Fruit fly (Drosophila melanogaster) whole organism, wandering third instar larva: ENCODE data around the gene CG42661.
"Not testable (repeated sequence)": the region's sequence is repeated elsewhere in the genome, so short reads cannot be mapped to it uniquely, and the experiment has no call there.

Source experiments
- Abd-B ChIP-seq: fragments of >200 bp; optimal IDR thresholded peaks from 2 replicates; lab custom pipeline; 2017; ENCODE audit warnings: missing biosample characterization, missing genetic modification characterization
- CG32264 ChIP-seq: fragments of 200-800 bp; sonication (Bioruptor generic); optimal IDR thresholded peaks from 2 replicates; lab custom pipeline; 2016; ENCODE audit warnings: missing biosample characterization, missing genetic modification characterization
- CG9705 ChIP-seq: fragments of 200-800 bp; sonication (Bioruptor generic); optimal IDR thresholded peaks from 2 replicates; lab custom pipeline; 2018; ENCODE audit warnings: missing biosample characterization, mild to moderate bottlenecking, missing genetic modification characterization
- CrebA ChIP-seq: fragments of 200-800 bp; sonication (Bioruptor generic); optimal IDR thresholded peaks from 2 replicates; lab custom pipeline; 2016; ENCODE audit warnings: missing biosample characterization, mild to moderate bottlenecking, missing genetic modification characterization, borderline replicate concordance
- Dfd ChIP-seq: fragments of >200 bp; optimal IDR thresholded peaks from 2 replicates; lab custom pipeline; 2017; ENCODE audit warnings: missing biosample characterization, missing genetic modification characterization
- GATAd ChIP-seq: sonication (Bioruptor generic); optimal IDR thresholded peaks from 2 replicates; lab custom pipeline; 2016; ENCODE audit warnings: missing biosample characterization, missing genetic modification characterization
- HLH106 ChIP-seq: fragments of 200-800 bp; optimal IDR thresholded peaks from 3 replicates; lab custom pipeline; 2019; ENCODE audit warnings: missing biosample characterization, mild to moderate bottlenecking, missing genetic modification characterization, moderate library complexity
- Hnf4 ChIP-seq: fragments of 200-800 bp; sonication (Bioruptor generic); optimal IDR thresholded peaks from 2 replicates; lab custom pipeline; 2016; ENCODE audit warnings: missing biosample characterization, mild to moderate bottlenecking, missing genetic modification characterization
- Hr78 ChIP-seq: fragments of >200 bp; optimal IDR thresholded peaks from 2 replicates; lab custom pipeline; 2017; ENCODE audit warnings: missing biosample characterization, missing genetic modification characterization
- Hr83 ChIP-seq: fragments of 200-300 bp; sonication (Bioruptor generic); optimal IDR thresholded peaks from 2 replicates; lab custom pipeline; 2016; ENCODE audit warnings: missing biosample characterization, mild to moderate bottlenecking, missing genetic modification characterization, moderate library complexity; ENCODE audit not compliant: poor library complexity, severe bottlenecking
- Jra ChIP-seq: sonication (Bioruptor generic); optimal IDR thresholded peaks from 2 replicates; lab custom pipeline; 2016; ENCODE audit warnings: missing biosample characterization, missing genetic modification characterization
- Mio ChIP-seq: sonication (Bioruptor generic); optimal IDR thresholded peaks from 2 replicates; lab custom pipeline; 2016; ENCODE audit warnings: missing biosample characterization, missing genetic modification characterization
- Myc ChIP-seq: fragments of >200 bp; optimal IDR thresholded peaks from 2 replicates; lab custom pipeline; 2017
- N ChIP-seq: fragments of >200 bp; optimal IDR thresholded peaks from 2 replicates; lab custom pipeline; 2018; ENCODE audit warnings: missing biosample characterization, missing external identifiers, missing genetic modification characterization
- OdsH ChIP-seq: fragments of 200-800 bp; sonication (Bioruptor generic); optimal IDR thresholded peaks from 2 replicates; lab custom pipeline; 2016; ENCODE audit warnings: missing biosample characterization, mild to moderate bottlenecking, missing genetic modification characterization
- Rel ChIP-seq, 2 experiments: fragments of 200-800 bp; sonication (Bioruptor generic) in 1 of 2; optimal IDR thresholded peaks; 2 replicates in 1 of 2; 3 replicates in 1 of 2; lab custom pipeline; 2016 to 2019; ENCODE audit warnings: mild to moderate bottlenecking in 2 of 2, missing biosample characterization in 2 of 2, missing genetic modification characterization in 2 of 2, moderate library complexity in 1 of 2
- Sp1 ChIP-seq: fragments of 200-800 bp; sonication (Bioruptor generic); optimal IDR thresholded peaks from 3 replicates; lab custom pipeline; 2019; ENCODE audit warnings: missing biosample characterization, mild to moderate bottlenecking, missing genetic modification characterization, moderate library complexity
- Vsx2 ChIP-seq: fragments of 200-300, 225-300 bp; sonication (Bioruptor generic); optimal IDR thresholded peaks from 2 replicates; lab custom pipeline; 2018; ENCODE audit warnings: missing biosample characterization, missing genetic modification characterization; ENCODE audit not compliant: partially characterized antibody
- br ChIP-seq: fragments of 200-800 bp; sonication (Bioruptor generic); optimal IDR thresholded peaks from 2 replicates; lab custom pipeline; 2016; ENCODE audit warnings: missing biosample characterization, missing genetic modification characterization
- brk ChIP-seq: fragments of 200-800 bp; sonication (Bioruptor generic); optimal IDR thresholded peaks from 2 replicates; lab custom pipeline; 2016; ENCODE audit warnings: missing biosample characterization, mild to moderate bottlenecking, missing genetic modification characterization
- dl ChIP-seq, 2 experiments: fragments of 175-275, 200-275 bp in 1 of 2; fragments of 200-275 bp in 1 of 2; sonication (Bioruptor generic); optimal IDR thresholded peaks; lab custom pipeline; 2018; ENCODE audit warnings: mild to moderate bottlenecking in 2 of 2, missing biosample characterization in 2 of 2, missing genetic modification characterization in 2 of 2, moderate library complexity in 2 of 2; ENCODE audit not compliant: partially characterized antibody in 2 of 2, insufficient read depth in 1 of 2
- dsf ChIP-seq: sonication (Bioruptor generic); optimal IDR thresholded peaks from 2 replicates; lab custom pipeline; 2016; ENCODE audit warnings: missing biosample characterization, missing genetic modification characterization, borderline replicate concordance
- ey ChIP-seq: fragments of 200-800 bp; sonication (Bioruptor generic); optimal IDR thresholded peaks from 2 replicates; lab custom pipeline; 2016; ENCODE audit warnings: missing biosample characterization, missing genetic modification characterization
- foxo ChIP-seq, 2 experiments: fragments of 200-800 bp; sonication (Bioruptor generic); optimal IDR thresholded peaks; 2 replicates in 1 of 2; 3 replicates in 1 of 2; lab custom pipeline; 2016 to 2017; ENCODE audit warnings: missing biosample characterization in 2 of 2, missing genetic modification characterization in 2 of 2
- fru ChIP-seq: fragments of 200-800 bp; sonication (Bioruptor generic); optimal IDR thresholded peaks from 3 replicates; lab custom pipeline; 2016; ENCODE audit warnings: missing biosample characterization, mild to moderate bottlenecking, missing genetic modification characterization
- h ChIP-seq: fragments of 200-800 bp; sonication (Bioruptor generic); optimal IDR thresholded peaks from 3 replicates; lab custom pipeline; 2016; ENCODE audit warnings: missing biosample characterization, mild to moderate bottlenecking, missing genetic modification characterization
- jim ChIP-seq: fragments of 175-275, 200-325 bp; sonication (Bioruptor generic); optimal IDR thresholded peaks from 2 replicates; lab custom pipeline; 2016; ENCODE audit warnings: missing biosample characterization, mild to moderate bottlenecking, missing genetic modification characterization
- lola ChIP-seq: fragments of >200 bp; optimal IDR thresholded peaks from 2 replicates; lab custom pipeline; 2017; ENCODE audit warnings: missing biosample characterization, missing genetic modification characterization
- pan ChIP-seq: fragments of >200 bp; optimal IDR thresholded peaks from 2 replicates; lab custom pipeline; 2017
- psq ChIP-seq: fragments of 200-800 bp; sonication (Bioruptor generic); optimal IDR thresholded peaks from 3 replicates; lab custom pipeline; 2017; ENCODE audit warnings: missing biosample characterization, mild to moderate bottlenecking, missing genetic modification characterization, moderate library complexity
- rgr ChIP-seq: fragments of 200-800 bp; sonication (Bioruptor generic); optimal IDR thresholded peaks from 3 replicates; lab custom pipeline; 2016; ENCODE audit warnings: missing biosample characterization, mild to moderate bottlenecking, missing genetic modification characterization
- sage ChIP-seq: fragments of 200-800 bp; sonication (Bioruptor generic); optimal IDR thresholded peaks from 2 replicates; lab custom pipeline; 2016; ENCODE audit warnings: missing biosample characterization, mild to moderate bottlenecking, missing genetic modification characterization
- sv ChIP-seq: fragments of 200-800 bp; sonication (Bioruptor generic); optimal IDR thresholded peaks from 3 replicates; lab custom pipeline; 2016; ENCODE audit warnings: missing biosample characterization, missing genetic modification characterization
- tai ChIP-seq: sonication (Bioruptor generic); optimal IDR thresholded peaks from 2 replicates; lab custom pipeline; 2016; ENCODE audit warnings: missing biosample characterization, missing genetic modification characterization
- woc ChIP-seq: sonication (Bioruptor generic); optimal IDR thresholded peaks from 2 replicates; lab custom pipeline; 2016; ENCODE audit warnings: missing biosample characterization, mild to moderate bottlenecking, missing genetic modification characterization

Gene CG42661

dm6 chr3L:7491564-7491963 lies 26.3 kb downstream of the CG42661 start, which contains the start of gene Cyp316a1:
Gene Cyp316a1 (plus strand): TSS chr3L:7491864.
- TF ChIP-seq brk (GFP tag; lab: Kevin White, UChicago): no peak
- TF ChIP-seq lola: no peak
- TF ChIP-seq pan (lab: Kevin White, UChicago): no peak
- TF ChIP-seq, all 38 proteins: peak for 0

DNA sequence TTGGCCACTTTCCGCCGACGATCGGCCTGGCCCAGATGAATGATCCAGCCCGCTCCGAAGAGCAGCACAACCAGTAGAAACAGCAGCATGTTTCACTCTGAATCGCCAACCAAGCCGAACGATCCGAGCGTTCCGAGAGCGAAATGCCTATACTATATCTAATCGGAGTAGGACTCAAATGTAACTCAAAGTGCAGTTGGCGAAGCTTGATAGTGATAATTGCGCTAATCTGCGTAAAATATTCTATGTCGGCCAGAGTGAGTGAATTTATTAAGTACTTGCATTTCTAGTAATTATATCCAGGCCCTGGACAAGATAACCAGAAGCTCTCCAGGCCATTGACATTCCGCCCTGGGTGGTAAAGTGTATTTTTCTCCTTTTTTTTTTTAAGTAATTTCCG lies 30.8 kb downstream of the CG42661 start, which contains the start of gene Cyp4d8:
Cyp4d8 (minus strand) TSS at position 101 of the 400 bp plus-strand sequence.
- TF ChIP-seq tai (no peak), Jra (GFP tag; lab: Kevin White, UChicago) (no peak), psq (GFP tag; lab: Kevin White, UChicago) (no peak), Myc (lab: Kevin White, UChicago) (no peak), Vsx2 (GFP tag; lab: Kevin White, UChicago) (no peak), lola (no peak), CrebA (GFP tag; lab: Kevin White, UChicago) (no peak), sv (GFP tag; lab: Kevin White, UChicago) (no peak), dsf (no peak), N (GFP tag; lab: Kevin White, UChicago) (no peak), Rel (GFP tag; optimal IDR thresholded peaks at IDR 0.05; lab: Kevin White, UChicago) (no peak), Rel (tag; optimal IDR thresholded peaks at IDR 0.05; lab: Kevin White, UChicago) (no peak), rgr (GFP tag; lab: Kevin White, UChicago) (no peak), Sp1 (no peak), woc (no peak), OdsH (GFP tag; lab: Kevin White, UChicago) (no peak), CG9705 (GFP tag; lab: Kevin White, UChicago) (no peak), Abd-B (GFP tag; lab: Kevin White, UChicago) (no peak), foxo (GFP tag; optimal IDR thresholded peaks at IDR 0.05; lab: Kevin White, UChicago) (no peak), Hr78 (GFP tag; lab: Kevin White, UChicago) (no peak)

dm6 chr3L:7498731-7499130 lies 33.4 kb downstream of the CG42661 start, which contains the start of gene CG8539:
Gene CG8539 (minus strand): TSS chr3L:7498831.
- TF ChIP-seq Mio, sage, CG9705 (GFP tag; lab: Kevin White, UChicago): not testable (repeated sequence)

DNA sequence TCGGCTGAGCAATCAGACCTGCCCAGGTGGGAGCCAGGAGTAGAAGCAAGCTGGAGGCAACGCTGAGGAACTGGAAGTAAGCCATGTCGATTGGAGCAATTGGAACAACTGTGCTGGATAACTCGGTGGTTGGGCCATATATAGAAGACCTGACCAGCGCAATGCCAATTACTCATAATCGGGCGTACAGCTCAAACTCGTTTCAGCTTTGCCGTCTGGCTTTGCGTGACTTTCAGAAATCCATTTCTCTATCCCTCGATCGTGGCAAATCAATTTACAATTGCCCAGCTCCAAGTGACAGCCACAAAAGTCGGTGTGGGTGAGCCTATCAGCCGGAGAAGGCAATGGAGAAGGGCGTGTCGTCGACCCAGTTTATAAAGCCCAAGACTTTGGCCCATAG lies 40.8 kb downstream of the CG42661 start, which contains the start of gene CG7548:
CG7548 (minus strand) TSS at position 101 of the 400 bp plus-strand sequence.
- TF ChIP-seq fru (GFP tag; lab: Kevin White, UChicago) (no peak), jim (GFP tag; lab: Kevin White, UChicago) (no peak), Sp1 (no peak), h (GFP tag; lab: Kevin White, UChicago) (no peak), woc (no peak), GATAd (GFP tag; lab: Kevin White, UChicago) (no peak), Hnf4 (no peak), pan (lab: Kevin White, UChicago) (no peak), CG32264 (GFP tag; lab: Kevin White, UChicago) (no peak), Hr78 (GFP tag; lab: Kevin White, UChicago) (no peak)

DNA sequence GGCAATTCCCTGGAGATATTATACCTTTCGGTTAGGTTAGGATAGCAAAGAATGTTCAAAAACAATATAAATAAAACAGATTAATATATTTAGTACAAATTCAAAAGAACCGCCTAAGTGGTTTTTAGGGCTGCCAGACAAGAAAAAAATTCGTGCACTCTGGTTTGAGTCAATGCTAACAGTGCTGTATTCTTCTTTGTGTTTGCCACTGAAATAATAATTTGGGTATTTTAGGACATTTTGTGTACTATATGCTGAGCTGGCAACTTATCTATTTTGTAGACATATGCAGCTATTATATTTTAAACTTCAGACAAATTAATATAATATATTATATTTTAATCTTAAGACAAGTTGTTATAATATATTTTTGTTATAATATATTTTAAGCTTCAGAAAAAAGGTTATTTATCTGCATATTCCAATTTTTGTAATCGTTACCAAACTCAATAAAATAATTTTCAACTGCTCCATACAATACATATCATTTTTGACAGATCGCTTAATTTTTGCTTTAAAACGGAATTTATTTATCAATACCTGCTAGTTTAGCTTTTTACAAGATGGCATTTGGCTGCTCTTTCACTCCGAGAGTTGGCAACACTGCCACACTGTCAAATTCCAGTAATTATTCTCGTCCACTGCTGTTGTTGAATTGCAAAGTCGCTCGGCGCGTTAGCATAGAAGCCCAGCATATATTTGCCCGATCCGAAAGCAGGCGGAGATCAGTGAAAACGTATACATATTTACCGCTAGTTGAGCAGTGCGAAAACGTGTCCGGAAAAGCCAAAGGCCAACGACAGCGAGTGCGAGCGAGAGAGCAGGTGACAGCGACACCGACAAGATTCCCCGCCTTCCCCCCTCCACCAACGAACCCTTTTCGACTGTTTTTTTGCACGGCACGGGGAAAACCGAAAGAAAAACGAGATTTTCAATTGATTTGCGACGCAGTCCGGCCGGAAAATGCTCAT lies 45.4 kb downstream of the CG42661 start, which contains the start of gene CG7546:
CG7546 (plus strand) TSS at position 573 of the 971 bp plus-strand sequence.
- TF ChIP-seq N (GFP tag; lab: Kevin White, UChicago): no peak
- no peak for TF ChIP-seq CrebA (GFP tag; lab: Kevin White, UChicago)
- TF ChIP-seq HLH106 (tag; lab: Kevin White, UChicago): peak; percentile 50
- no peak for TF ChIP-seq Rel (GFP tag; optimal IDR thresholded peaks at IDR 0.05; lab: Kevin White, UChicago)
- peak; percentile 66 for TF ChIP-seq Rel (tag; optimal IDR thresholded peaks at IDR 0.05; lab: Kevin White, UChicago)
- TF ChIP-seq psq (GFP tag; lab: Kevin White, UChicago): peak; percentile 56
- no peak for TF ChIP-seq sage (GFP tag; lab: Kevin White, UChicago)
- no peak for TF ChIP-seq dsf
- TF ChIP-seq br (GFP tag; lab: Kevin White, UChicago): no peak
- no peak for TF ChIP-seq Dfd (GFP tag; lab: Kevin White, UChicago)
- peak; percentile 96 for TF ChIP-seq Myc (lab: Kevin White, UChicago)
- TF ChIP-seq CG9705 (GFP tag; lab: Kevin White, UChicago): peak; percentile 5
- TF ChIP-seq Hr83 (GFP tag; lab: Kevin White, UChicago): no peak
- TF ChIP-seq Jra (GFP tag; lab: Kevin White, UChicago): no peak
- TF ChIP-seq jim (GFP tag; lab: Kevin White, UChicago): no peak
- peak in 1 of 2 experiments; percentile 59 for TF ChIP-seq foxo (GFP tag; optimal IDR thresholded peaks at IDR 0.05; lab: Kevin White, UChicago)
- no peak for TF ChIP-seq CG32264 (GFP tag; lab: Kevin White, UChicago)
- TF ChIP-seq lola: no peak
- TF ChIP-seq Sp1: peak; percentile 31
- no peak for TF ChIP-seq Hr78 (GFP tag; lab: Kevin White, UChicago)
- TF ChIP-seq Abd-B (GFP tag; lab: Kevin White, UChicago): no peak
- TF ChIP-seq ey (GFP tag; lab: Kevin White, UChicago): no peak
- TF ChIP-seq GATAd (GFP tag; lab: Kevin White, UChicago): no peak
- TF ChIP-seq OdsH (GFP tag; lab: Kevin White, UChicago): peak; percentile 14
- peak; percentile 57 for TF ChIP-seq woc
- peak; percentile 3 for TF ChIP-seq sv (GFP tag; lab: Kevin White, UChicago)
- TF ChIP-seq dl (GFP tag; optimal IDR thresholded peaks at IDR 0.05; lab: Kevin White, UChicago; ENCODE audit: insufficient read depth in 1 of 2, partially characterized antibody in 2 of 2): no peak
- TF ChIP-seq h (GFP tag; lab: Kevin White, UChicago): no peak
- TF ChIP-seq brk (GFP tag; lab: Kevin White, UChicago): no peak
